Worm (Caenorhabditis elegans) whole organism, L1 larva: ENCODE data around the gene K10D2.8.

Source experiments
- C04F5.9 ChIP-seq: sonication (generic microtip); optimal IDR thresholded peaks from 2 replicates; lab custom pipeline; 2016; ENCODE audit warnings: missing genetic modification characterization, missing compliant biosample characterization
- F16B12.6 ChIP-seq: fragments of 150-350 bp; optimal IDR thresholded peaks from 2 replicates; lab custom pipeline; 2014; ENCODE audit warnings: missing biosample characterization, missing genetic modification characterization
- Y116A8C.19 ChIP-seq: sonication (generic microtip); optimal IDR thresholded peaks from 2 replicates; lab custom pipeline; 2016; ENCODE audit warnings: missing compliant biosample characterization, missing genetic modification characterization, borderline replicate concordance
- alr-1 ChIP-seq: fragments of 200-800 bp; sonication (Bioruptor generic); optimal IDR thresholded peaks from 2 replicates; lab custom pipeline; 2018; ENCODE audit warnings: borderline replicate concordance, mild to moderate bottlenecking, missing genetic modification characterization, missing compliant biosample characterization
- aly-2 ChIP-seq: fragments of 150-350 bp; optimal IDR thresholded peaks from 2 replicates; lab custom pipeline; 2014; ENCODE audit warnings: missing biosample characterization, missing genetic modification characterization
- ama-1 ChIP-seq: fragments of 150-350 bp; optimal IDR thresholded peaks from 2 replicates; lab custom pipeline; 2014
- blmp-1 ChIP-seq: fragments of 150-350 bp; optimal IDR thresholded peaks from 2 replicates; lab custom pipeline; 2014; ENCODE audit warnings: missing biosample characterization, missing genetic modification characterization
- ceh-88 ChIP-seq: fragments of 200-800 bp; sonication (Bioruptor generic); IDR thresholded peaks from 2 replicates; pipeline ENCODE4 v1.3.6; 2022; ENCODE audit warnings: missing genetic modification characterization, missing compliant biosample characterization
- ceh-90 ChIP-seq: sonication (generic microtip); optimal IDR thresholded peaks from 2 replicates; lab custom pipeline; 2016; ENCODE audit warnings: missing genetic modification characterization, missing compliant biosample characterization
- ces-1 ChIP-seq: fragments of 150-350 bp; optimal IDR thresholded peaks from 2 replicates; lab custom pipeline; 2014; ENCODE audit warnings: missing biosample characterization, missing genetic modification reagents, missing genetic modification characterization
- dsc-1 ChIP-seq: sonication (generic microtip); optimal IDR thresholded peaks from 2 replicates; lab custom pipeline; 2016; ENCODE audit warnings: mild to moderate bottlenecking, missing genetic modification characterization, missing compliant biosample characterization
- efl-3 ChIP-seq: fragments of 200-800 bp; sonication (Bioruptor generic); optimal IDR thresholded peaks from 2 replicates; lab custom pipeline; 2018; ENCODE audit warnings: mild to moderate bottlenecking, missing genetic modification characterization, missing compliant biosample characterization
- egl-13 ChIP-seq: sonication (generic microtip); optimal IDR thresholded peaks from 2 replicates; lab custom pipeline; 2016; ENCODE audit warnings: missing genotype, missing genetic modification reagents, missing genetic modification characterization, missing compliant biosample characterization
- egl-27 ChIP-seq, 2 experiments: fragments of 150-350 bp in 1 of 2; sonication (generic microtip); optimal IDR thresholded peaks; 3 replicates each; lab custom pipeline; 2017 to 2018; ENCODE audit warnings: missing biosample characterization in 2 of 2, missing genetic modification characterization in 2 of 2, missing genetic modification reagents in 2 of 2
- elt-2 ChIP-seq: sonication (generic microtip); optimal IDR thresholded peaks from 2 replicates; lab custom pipeline; 2016; ENCODE audit warnings: missing genetic modification characterization, mild to moderate bottlenecking, inconsistent platforms, missing compliant biosample characterization, missing genetic modification reagents
- elt-3 ChIP-seq, 6 experiments: fragments of 150-350 bp in 1 of 6; sonication (generic microtip); optimal IDR thresholded peaks; 2 replicates each; lab custom pipeline; 2017 to 2018; ENCODE audit warnings: missing biosample characterization in 6 of 6, missing genetic modification characterization in 6 of 6, inconsistent platforms in 1 of 6
- ets-5 ChIP-seq: fragments of 200-800 bp; sonication (Bioruptor generic); IDR thresholded peaks from 2 replicates; pipeline ENCODE4 v1.3.6; 2022; ENCODE audit warnings: missing genetic modification characterization, missing compliant biosample characterization
- fkh-10 ChIP-seq: sonication (generic microtip); optimal IDR thresholded peaks from 2 replicates; lab custom pipeline; 2017; ENCODE audit warnings: missing biosample characterization, missing genetic modification reagents, missing genetic modification characterization
- fkh-8 ChIP-seq: sonication (generic microtip); optimal IDR thresholded peaks from 2 replicates; lab custom pipeline; 2016; ENCODE audit warnings: mild to moderate bottlenecking, missing genetic modification characterization, missing compliant biosample characterization
- fos-1 ChIP-seq: fragments of 150-350 bp; optimal IDR thresholded peaks from 2 replicates; lab custom pipeline; 2014; ENCODE audit warnings: missing biosample characterization, missing genetic modification characterization
- grh-1 ChIP-seq: fragments of 200-800 bp; sonication (Bioruptor generic); IDR thresholded peaks from 2 replicates; pipeline ENCODE4 v1.3.6; 2022; ENCODE audit warnings: missing genetic modification reagents, missing genetic modification characterization, missing compliant biosample characterization
- hlh-17 ChIP-seq: fragments of 200-800 bp; sonication (Bioruptor generic); optimal IDR thresholded peaks from 2 replicates; lab custom pipeline; 2018; ENCODE audit warnings: missing genetic modification characterization, mild to moderate bottlenecking, missing compliant biosample characterization, moderate library complexity, borderline replicate concordance
- hlh-4 ChIP-seq: sonication (generic microtip); optimal IDR thresholded peaks from 2 replicates; lab custom pipeline; 2016; ENCODE audit warnings: mild to moderate bottlenecking, missing genetic modification characterization, missing compliant biosample characterization
- hpl-2 ChIP-seq: fragments of 150-350 bp; optimal IDR thresholded peaks from 2 replicates; lab custom pipeline; 2014; ENCODE audit warnings: missing biosample characterization, missing genetic modification reagents, missing genetic modification characterization
- lin-13 ChIP-seq: fragments of 150-350 bp; optimal IDR thresholded peaks from 2 replicates; lab custom pipeline; 2014; ENCODE audit warnings: missing biosample characterization, missing genetic modification reagents, missing genetic modification characterization
- lsy-2 ChIP-seq, 2 experiments: fragments of 150-350 bp; optimal IDR thresholded peaks; 2 replicates each; lab custom pipeline; 2014; ENCODE audit warnings: missing biosample characterization in 2 of 2, missing genetic modification characterization in 2 of 2
- mab-9 ChIP-seq: fragments of 200-800 bp; sonication (Bioruptor generic); IDR thresholded peaks from 2 replicates; pipeline ENCODE4 v1.3.6; 2022; ENCODE audit warnings: missing genetic modification reagents, missing genetic modification characterization, missing compliant biosample characterization
- mef-2 ChIP-seq: fragments of 150-350 bp; optimal IDR thresholded peaks from 2 replicates; lab custom pipeline; 2014; ENCODE audit warnings: missing biosample characterization, missing genetic modification characterization
- nhr-11 ChIP-seq: fragments of 150-350 bp; optimal IDR thresholded peaks from 2 replicates; lab custom pipeline; 2014; ENCODE audit warnings: missing biosample characterization, missing genetic modification characterization
- nhr-19 ChIP-seq: fragments of 200-800 bp; sonication (Bioruptor generic); conservative IDR thresholded peaks from 2 replicates; pipeline ENCODE4 v1.3.6; 2022; ENCODE audit warnings: missing genetic modification characterization, missing compliant biosample characterization
- nhr-20 ChIP-seq: sonication (generic microtip); optimal IDR thresholded peaks from 2 replicates; lab custom pipeline; 2016; ENCODE audit warnings: mild to moderate bottlenecking, missing genetic modification characterization, missing compliant biosample characterization
- nhr-237 ChIP-seq: fragments of 150-350 bp; optimal IDR thresholded peaks from 2 replicates; lab custom pipeline; 2014; ENCODE audit warnings: missing biosample characterization, missing genetic modification characterization
- nhr-28 ChIP-seq: fragments of 150-350 bp; optimal IDR thresholded peaks from 2 replicates; lab custom pipeline; 2014; ENCODE audit warnings: missing biosample characterization, missing genetic modification characterization
- nhr-47 ChIP-seq: sonication (generic microtip); optimal IDR thresholded peaks from 2 replicates; lab custom pipeline; 2016; ENCODE audit warnings: mild to moderate bottlenecking, missing genetic modification characterization, moderate library complexity, missing compliant biosample characterization
- nhr-71 ChIP-seq: sonication (generic microtip); optimal IDR thresholded peaks from 2 replicates; lab custom pipeline; 2016; ENCODE audit warnings: mild to moderate bottlenecking, missing genetic modification characterization, moderate library complexity, missing compliant biosample characterization
- nhr-85 ChIP-seq: sonication (generic microtip); peaks from one replicate; lab custom pipeline; 2016; ENCODE audit warnings: missing genetic modification characterization, inconsistent platforms, missing compliant biosample characterization
- pag-3 ChIP-seq: sonication (generic microtip); optimal IDR thresholded peaks from 2 replicates; lab custom pipeline; 2017; ENCODE audit warnings: missing genetic modification characterization, mild to moderate bottlenecking, missing compliant biosample characterization, antibody characterized with exemption, borderline replicate concordance; ENCODE audit not compliant: insufficient read depth
- pax-3 ChIP-seq: fragments of 200-800 bp; sonication (Bioruptor generic); optimal IDR thresholded peaks from 2 replicates; lab custom pipeline; 2018; ENCODE audit warnings: mild to moderate bottlenecking, missing genetic modification characterization, moderate library complexity, missing compliant biosample characterization
- skn-1 ChIP-seq: fragments of 150-350 bp; optimal IDR thresholded peaks from 2 replicates; lab custom pipeline; 2014; ENCODE audit warnings: missing biosample characterization, missing genetic modification characterization
- snpc-4 ChIP-seq: fragments of 150-350 bp; optimal IDR thresholded peaks from 2 replicates; lab custom pipeline; 2014; ENCODE audit warnings: missing biosample characterization, missing genetic modification characterization
- snu-23 ChIP-seq: sonication (generic microtip); optimal IDR thresholded peaks from 2 replicates; lab custom pipeline; 2016; ENCODE audit warnings: missing genetic modification characterization, missing compliant biosample characterization
- sox-4 ChIP-seq: sonication (generic microtip); optimal IDR thresholded peaks from 2 replicates; lab custom pipeline; 2016; ENCODE audit warnings: missing genetic modification characterization, missing compliant biosample characterization
- sup-37 ChIP-seq: fragments of 200-800 bp; sonication (Bioruptor generic); optimal IDR thresholded peaks from 2 replicates; lab custom pipeline; 2018; ENCODE audit warnings: mild to moderate bottlenecking, missing genetic modification characterization, missing compliant biosample characterization
- tbx-2 ChIP-seq: sonication (generic microtip); optimal IDR thresholded peaks from 2 replicates; lab custom pipeline; 2016; ENCODE audit warnings: missing genetic modification characterization, missing compliant biosample characterization
- tlp-1 ChIP-seq: fragments of 150-350 bp; optimal IDR thresholded peaks from 2 replicates; lab custom pipeline; 2014; ENCODE audit warnings: missing biosample characterization, missing genetic modification characterization
- unc-30 ChIP-seq: sonication (generic microtip); optimal IDR thresholded peaks from 2 replicates; lab custom pipeline; 2017; ENCODE audit warnings: missing biosample characterization, missing genetic modification characterization
- vab-15 ChIP-seq: sonication (generic microtip); optimal IDR thresholded peaks from 2 replicates; lab custom pipeline; 2017; ENCODE audit warnings: missing genotype, mild to moderate bottlenecking, missing genetic modification characterization, missing compliant biosample characterization
- xbp-1 ChIP-seq: sonication (generic microtip); optimal IDR thresholded peaks from 2 replicates; lab custom pipeline; 2016; ENCODE audit warnings: missing genetic modification characterization, missing compliant biosample characterization
- zag-1 ChIP-seq: fragments of 150-350 bp; optimal IDR thresholded peaks from 2 replicates; lab custom pipeline; 2014; ENCODE audit warnings: missing biosample characterization, missing genetic modification characterization

K10D2.8 gene

ce11 chrIII:5171945-5172344, 16.6 kb upstream of the K10D2.8 start, which contains the start of gene prp-19:
Gene prp-19 (minus strand): TSS chrIII:5172045.
- TF ChIP-seq ces-1 (GFP tag; lab: Kevin White, UChicago) (no peak), hlh-17 (GFP tag; lab: Kevin White, UChicago) (no peak), lin-13 (GFP tag; lab: Kevin White, UChicago) (no peak), fkh-10 (GFP tag; lab: Kevin White, UChicago) (no peak), alr-1 (tag; lab: Kevin White, UChicago) (no peak), Y116A8C.19 (no peak), blmp-1 (tag; lab: Kevin White, UChicago) (no peak), mef-2 (no peak)

DNA sequence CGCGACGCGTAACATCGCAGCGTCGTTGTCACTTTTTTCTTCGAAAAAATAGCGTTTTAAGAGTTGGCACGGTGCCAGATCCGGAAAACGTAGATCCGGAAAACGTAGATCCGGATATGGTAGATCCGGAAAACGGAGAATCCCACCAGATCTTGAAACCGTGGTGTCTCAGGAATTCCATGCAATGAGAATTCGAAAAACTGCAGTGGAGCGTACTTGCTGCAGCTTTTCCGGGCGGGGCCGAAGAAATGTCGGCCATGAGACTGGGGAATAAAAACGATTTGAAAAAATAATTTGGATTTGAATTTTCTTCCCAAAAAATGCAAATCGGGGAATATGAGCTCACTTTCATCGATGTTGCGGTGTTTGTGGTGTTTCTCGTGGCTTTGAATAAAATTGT, 16.1 kb upstream of the K10D2.8 start, which contains the start of gene K10D2.5:
K10D2.5 (plus strand) TSS at position 251 of the 400 bp plus-strand sequence.
- TF ChIP-seq C04F5.9 (peak; percentile 94), hlh-17 (GFP tag; lab: Kevin White, UChicago) (peak; percentile 56), grh-1 (GFP tag; lab: Robert Waterston, UW) (peak; percentile 83), nhr-237 (tag; lab: Kevin White, UChicago) (peak; percentile 76), hlh-4 (tag; lab: Kevin White, UChicago) (no peak), efl-3 (GFP tag; lab: Kevin White, UChicago) (no peak), tlp-1 (tag; lab: Kevin White, UChicago) (no peak), fkh-10 (GFP tag; lab: Kevin White, UChicago) (peak; percentile 65), nhr-71 (tag; lab: Kevin White, UChicago) (peak; percentile 97), aly-2 (tag; lab: Kevin White, UChicago) (peak; percentile 65), dsc-1 (peak; percentile 94), snu-23 (GFP tag; lab: Kevin White, UChicago) (peak; percentile 96), sup-37 (GFP tag; lab: Kevin White, UChicago) (peak; percentile 72), lin-13 (GFP tag; lab: Kevin White, UChicago) (peak; percentile 95), zag-1 (tag; lab: Kevin White, UChicago) (peak; percentile 14), blmp-1 (tag; lab: Kevin White, UChicago) (peak; percentile 77), nhr-47 (peak; percentile 96), snpc-4 (tag; lab: Kevin White, UChicago) (peak; percentile 84), xbp-1 (tag; lab: Kevin White, UChicago) (peak; percentile 95), alr-1 (tag; lab: Kevin White, UChicago) (no peak), elt-2 (tag; lab: Kevin White, UChicago) (peak; percentile 51), sox-4 (tag; lab: Kevin White, UChicago) (peak; percentile 91), ceh-90 (tag; lab: Kevin White, UChicago) (peak; percentile 94), egl-13 (peak; percentile 90), nhr-19 (GFP tag; lab: Robert Waterston, UW) (peak; percentile 95), mef-2 (peak; percentile 81), hpl-2 (GFP tag; lab: Kevin White, UChicago) (peak; percentile 83), F16B12.6 (tag; lab: Kevin White, UChicago) (peak; percentile 73), mab-9 (GFP tag; lab: Robert Waterston, UW) (peak; percentile 94), ama-1 (lab: Kevin White, UChicago) (no peak), egl-27 (tag; optimal IDR thresholded peaks at IDR 0.05; lab: Kevin White, UChicago) (peak in 1 of 2 experiments; percentile 14), lsy-2 (tag; optimal IDR thresholded peaks at IDR 0.05; lab: Kevin White, UChicago) (peak; percentile 91 to 93), elt-3 (tag; optimal IDR thresholded peaks at IDR 0.05; lab: Kevin White, UChicago) (peak in 3 of 6 experiments; percentile 76 to 79 (median 79)), nhr-28 (tag; lab: Kevin White, UChicago) (no peak), fkh-8 (tag; lab: Kevin White, UChicago) (peak; percentile 97), tbx-2 (tag; lab: Kevin White, UChicago) (peak; percentile 96), ceh-88 (GFP tag; lab: Robert Waterston, UW) (peak; percentile 81), skn-1 (tag; lab: Kevin White, UChicago) (peak; percentile 84), vab-15 (tag; lab: Kevin White, UChicago) (peak; percentile 97), Y116A8C.19 (peak; percentile 84), nhr-11 (tag; lab: Kevin White, UChicago) (peak; percentile 73), ets-5 (GFP tag; lab: Robert Waterston, UW) (no peak), unc-30 (no peak), fos-1 (tag; lab: Kevin White, UChicago) (peak; percentile 82), pax-3 (peak; percentile 96), pag-3 (tag; lab: Kevin White, UChicago) (peak; percentile 18), nhr-20 (tag; lab: Kevin White, UChicago) (peak; percentile 94), nhr-85 (peak; percentile 95)
